Fruit fly (Drosophila melanogaster) whole organism, pupa: ENCODE data around the gene aqz.

ENCODE experiments used
- CG10348 ChIP-seq: fragments of 200-800 bp; sonication (Bioruptor generic); IDR thresholded peaks from 2 replicates; pipeline ENCODE4 v1.3.6; 2022; ENCODE audit warnings: missing biosample characterization, missing genetic modification characterization
- CG12605 ChIP-seq: fragments of 200-800 bp; sonication (Bioruptor generic); IDR thresholded peaks from 2 replicates; pipeline ENCODE4 v1.3.6; 2022; ENCODE audit warnings: missing biosample characterization, missing genetic modification characterization
- CG13204 ChIP-seq: fragments of 200-800 bp; sonication (Bioruptor generic); optimal IDR thresholded peaks from 2 replicates; lab custom pipeline; 2018; ENCODE audit warnings: missing biosample characterization, mild to moderate bottlenecking, missing genetic modification characterization, moderate library complexity
- CG14655 ChIP-seq: fragments of 200-800 bp; sonication (Bioruptor generic); optimal IDR thresholded peaks from 3 replicates; lab custom pipeline; 2017; ENCODE audit warnings: mild to moderate bottlenecking, missing biosample characterization, missing genetic modification reagents, missing genetic modification characterization
- CG15710 ChIP-seq: fragments of 200-800 bp; sonication (Bioruptor generic); optimal IDR thresholded peaks from 2 replicates; lab custom pipeline; 2018; ENCODE audit warnings: missing biosample characterization, mild to moderate bottlenecking, missing genetic modification characterization, moderate library complexity
- CG17806 ChIP-seq: fragments of 200-800 bp; sonication (Bioruptor generic); optimal IDR thresholded peaks from 2 replicates; lab custom pipeline; 2018; ENCODE audit warnings: missing biosample characterization, mild to moderate bottlenecking, missing genetic modification characterization, moderate library complexity
- CG32121 ChIP-seq: fragments of 200-800 bp; sonication (Bioruptor generic); IDR thresholded peaks from 2 replicates; pipeline ENCODE4 v1.3.6; 2022; ENCODE audit warnings: missing biosample characterization, missing genetic modification characterization
- CG34367 ChIP-seq: fragments of 200-800 bp; sonication (Bioruptor generic); optimal IDR thresholded peaks from 2 replicates; lab custom pipeline; 2018; ENCODE audit warnings: missing biosample characterization, mild to moderate bottlenecking, missing genetic modification characterization
- CG4496 ChIP-seq: fragments of 200-800 bp; sonication (Bioruptor generic); IDR thresholded peaks from 3 replicates; pipeline ENCODE4 v1.3.6; 2022; ENCODE audit warnings: missing biosample characterization, missing genetic modification characterization
- CG8159 ChIP-seq: fragments of 200-800 bp; sonication (Bioruptor generic); optimal IDR thresholded peaks from 3 replicates; lab custom pipeline; 2018; ENCODE audit warnings: missing biosample characterization, mild to moderate bottlenecking, missing genetic modification characterization, moderate library complexity
- CG8301 ChIP-seq: fragments of 200-800 bp; sonication (Bioruptor generic); optimal IDR thresholded peaks from 2 replicates; lab custom pipeline; 2018; ENCODE audit warnings: missing biosample characterization, mild to moderate bottlenecking, missing genetic modification characterization
- CG9948 ChIP-seq: fragments of 200-800 bp; sonication (Bioruptor generic); optimal IDR thresholded peaks from 2 replicates; lab custom pipeline; 2018; ENCODE audit warnings: missing biosample characterization, mild to moderate bottlenecking, missing genetic modification characterization, moderate library complexity
- D1 ChIP-seq: fragments of 200-800 bp; sonication (Bioruptor generic); optimal IDR thresholded peaks from 2 replicates; lab custom pipeline; 2018; ENCODE audit warnings: missing biosample characterization, mild to moderate bottlenecking, missing genetic modification characterization, moderate library complexity
- EcR ChIP-seq: fragments of 200-800 bp; sonication (Bioruptor generic); optimal IDR thresholded peaks from 3 replicates; lab custom pipeline; 2019; ENCODE audit warnings: missing biosample characterization, missing genetic modification characterization, mild to moderate bottlenecking, moderate library complexity, missing genetic modification reagents
- Ets98B ChIP-seq: fragments of 200-800 bp; sonication (Bioruptor generic); IDR thresholded peaks from 2 replicates; pipeline ENCODE4 v1.3.6; 2022; ENCODE audit warnings: missing biosample characterization, missing genetic modification characterization
- Pif1A ChIP-seq: fragments of 200-800 bp; sonication (Bioruptor generic); optimal IDR thresholded peaks from 3 replicates; lab custom pipeline; 2016; ENCODE audit warnings: missing biosample characterization, missing genetic modification characterization
- Pif1B ChIP-seq: fragments of 200-800 bp; sonication (Bioruptor generic); optimal IDR thresholded peaks from 3 replicates; lab custom pipeline; 2016; ENCODE audit warnings: missing biosample characterization, missing genetic modification characterization
- Snoo ChIP-seq: fragments of 200-800 bp; sonication (Bioruptor generic); optimal IDR thresholded peaks from 3 replicates; lab custom pipeline; 2017; ENCODE audit warnings: missing biosample characterization, mild to moderate bottlenecking, missing genetic modification characterization, inconsistent platforms
- fd96Ca ChIP-seq: fragments of 200-800 bp; sonication (Bioruptor generic); IDR thresholded peaks from 3 replicates; pipeline ENCODE4 v1.3.6; 2022; ENCODE audit warnings: missing biosample characterization, missing genetic modification characterization
- gl ChIP-seq: fragments of 200-800 bp; sonication (Bioruptor generic); optimal IDR thresholded peaks from 2 replicates; lab custom pipeline; 2018; ENCODE audit warnings: missing biosample characterization, mild to moderate bottlenecking, missing genetic modification characterization
- rn ChIP-seq: fragments of 200-800 bp; sonication (Bioruptor generic); IDR thresholded peaks from 2 replicates; pipeline ENCODE4 v1.3.6; 2022; ENCODE audit warnings: missing biosample characterization, missing genetic modification characterization

The aqz gene

DNA sequence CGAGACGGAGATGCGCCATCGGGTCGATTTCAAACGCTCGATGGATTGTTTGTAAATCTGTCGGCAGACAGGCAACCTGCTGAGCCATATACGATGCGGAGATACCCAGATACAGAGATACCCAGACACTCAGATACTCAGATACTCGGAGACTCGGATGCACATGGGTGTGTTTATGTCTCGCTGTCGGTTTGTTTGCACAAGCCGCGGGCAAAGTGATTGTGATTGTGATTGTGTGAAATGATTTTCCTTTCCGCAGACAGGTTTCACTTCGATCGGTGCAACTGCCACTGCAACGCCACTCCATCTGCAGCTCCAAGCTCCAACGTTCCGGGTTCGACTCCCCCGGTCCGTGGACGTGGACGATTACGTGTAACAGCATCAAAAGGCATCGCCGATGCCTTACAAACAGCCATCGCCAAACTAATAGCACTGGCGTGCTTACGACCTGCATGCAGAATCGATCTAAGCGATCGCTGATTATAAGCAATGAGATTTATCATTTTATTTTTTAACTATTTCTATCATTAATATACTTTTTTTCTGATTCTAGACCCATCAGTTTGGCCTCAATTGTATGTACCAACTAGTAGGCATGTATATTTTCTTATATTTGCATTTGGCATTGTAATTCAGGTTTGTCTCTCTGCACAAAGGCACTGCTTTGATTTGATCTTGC, 31.6 kb downstream of the aqz start:
- TF ChIP-seq CG17806 (tag; lab: Kevin White, UChicago), result peak; percentile 77
- peak; percentile 95 for TF ChIP-seq Ets98B (GFP tag; lab: Robert Waterston, UW)
- TF ChIP-seq CG8159 (tag; lab: Kevin White, UChicago), result peak; percentile 82
- TF ChIP-seq D1 (tag; lab: Kevin White, UChicago), result no peak
- TF ChIP-seq Snoo (tag; lab: Kevin White, UChicago), result peak; percentile 27
- no peak for TF ChIP-seq CG13204
- TF ChIP-seq CG34367 (tag; lab: Kevin White, UChicago), result peak; percentile 76
- TF ChIP-seq CG4496, result peak; percentile 96
- TF ChIP-seq EcR, result no peak
- TF ChIP-seq Pif1B, result peak; percentile 98
- peak; percentile 82 for TF ChIP-seq CG9948 (tag; lab: Kevin White, UChicago)
- peak; percentile 91 for TF ChIP-seq CG12605 (GFP tag; lab: Robert Waterston, UW)
- TF ChIP-seq CG15710 (tag; lab: Kevin White, UChicago), result peak; percentile 78
- TF ChIP-seq CG8301 (tag; lab: Kevin White, UChicago), result peak; percentile 82
- no peak for TF ChIP-seq CG10348
- TF ChIP-seq fd96Ca (GFP tag; lab: Robert Waterston, UW), result peak; percentile 94
- TF ChIP-seq CG14655 (GFP tag; lab: Kevin White, UChicago), result peak; percentile 89
- peak; percentile 97 for TF ChIP-seq Pif1A (GFP tag; lab: Kevin White, UChicago)
- TF ChIP-seq rn (GFP tag; lab: Robert Waterston, UW), result peak; percentile 87
- TF ChIP-seq gl (tag; lab: Kevin White, UChicago), result peak; percentile 41
- peak; percentile 90 for TF ChIP-seq CG32121 (GFP tag; lab: Robert Waterston, UW)

DNA sequence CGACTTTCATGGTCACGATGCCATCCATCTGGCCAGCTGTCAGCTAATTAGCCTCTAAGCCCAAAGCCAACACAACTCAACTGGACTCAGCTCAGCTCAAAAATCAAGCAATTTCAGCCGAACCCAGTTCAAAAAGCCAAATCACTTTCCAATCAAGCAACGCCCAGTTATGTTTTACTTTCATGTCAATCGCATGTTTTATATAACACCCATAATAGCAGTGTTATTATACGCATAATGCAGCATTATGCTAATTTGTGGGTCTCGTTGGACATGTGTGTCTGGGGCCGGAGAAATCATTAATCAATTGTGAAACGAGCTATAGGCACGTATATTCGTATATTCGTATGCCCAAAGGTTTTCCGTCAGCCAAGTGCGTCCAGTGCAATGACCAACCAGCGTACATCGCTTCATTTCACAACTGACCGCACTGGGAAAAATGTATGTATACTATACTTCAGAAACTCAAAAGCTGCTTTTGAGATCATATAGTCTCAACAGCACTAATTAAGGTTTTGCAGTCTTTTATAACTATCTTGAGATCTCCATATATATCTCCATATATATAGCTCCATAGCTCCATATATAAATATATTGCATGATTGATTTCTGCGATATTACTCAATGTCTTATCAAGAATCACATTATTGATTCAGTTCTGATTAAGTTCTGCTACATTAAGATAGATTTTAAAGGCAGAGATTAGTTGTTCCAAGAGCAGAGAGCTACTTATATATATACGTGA, 32.8 kb downstream of the aqz start:
- TF ChIP-seq CG4496 (no peak), CG15710 (tag; lab: Kevin White, UChicago) (no peak), CG32121 (GFP tag; lab: Robert Waterston, UW) (no peak), gl (tag; lab: Kevin White, UChicago) (peak; percentile 8), CG14655 (GFP tag; lab: Kevin White, UChicago) (peak; percentile 75), CG8301 (tag; lab: Kevin White, UChicago) (no peak)
- TF ChIP-seq, all 21 proteins: peak for 2

DNA sequence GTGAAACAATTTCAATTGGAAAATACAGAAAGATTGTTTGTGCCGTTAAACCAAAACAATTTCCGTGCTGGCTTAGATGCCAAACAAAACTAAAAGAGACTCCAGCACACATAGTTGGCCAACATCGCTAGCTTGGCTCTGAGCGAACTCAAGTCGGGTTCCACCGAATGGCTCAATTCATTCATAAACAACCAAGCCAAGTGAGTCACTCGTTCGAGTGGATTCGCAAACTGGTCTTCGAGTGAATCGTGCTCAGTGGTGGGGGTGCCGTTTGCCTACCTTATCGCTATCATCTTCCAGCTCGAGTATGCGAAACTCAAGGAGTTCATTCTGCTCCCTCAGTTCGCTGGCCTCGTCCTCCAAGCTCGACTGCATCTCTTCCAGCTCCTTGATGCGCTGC, 35.0 kb downstream of the aqz start:
- TF ChIP-seq CG10348 (no peak), CG13204 (no peak), EcR (peak; percentile 82), CG4496 (0 out of 3 replicates have a peak, but pooled peaks have one; percentile 23), fd96Ca (GFP tag; lab: Robert Waterston, UW) (no peak), Snoo (tag; lab: Kevin White, UChicago) (no peak), CG12605 (GFP tag; lab: Robert Waterston, UW) (no peak), Ets98B (GFP tag; lab: Robert Waterston, UW) (no peak; the same call in 1 of the 2 replicates), gl (tag; lab: Kevin White, UChicago) (no peak)

DNA sequence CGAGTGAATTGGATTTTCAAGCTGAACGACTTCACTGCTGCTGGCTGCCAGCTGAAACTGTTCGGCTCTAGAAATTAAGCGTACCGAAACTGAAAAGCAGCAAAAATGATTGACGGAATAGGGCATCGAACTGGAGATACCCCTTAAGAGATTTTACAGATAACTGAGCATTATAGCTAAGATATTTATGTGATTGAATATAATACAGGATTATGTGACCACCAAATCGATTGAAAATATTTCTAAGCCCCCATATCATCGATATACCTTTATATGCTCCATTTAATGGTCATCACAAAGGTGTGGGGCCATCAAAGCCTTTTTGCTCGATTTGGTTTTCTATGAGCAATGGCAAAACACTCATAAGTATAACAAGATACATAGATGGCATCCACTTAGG, 35.7 kb downstream of the aqz start:
- no peak for TF ChIP-seq Snoo (tag; lab: Kevin White, UChicago)
- TF ChIP-seq CG32121 (GFP tag; lab: Robert Waterston, UW), result peak; percentile 80
- TF ChIP-seq CG9948 (tag; lab: Kevin White, UChicago), result no peak
- no peak for TF ChIP-seq CG14655 (GFP tag; lab: Kevin White, UChicago)
- TF ChIP-seq EcR, result no peak
- no peak for TF ChIP-seq CG17806 (tag; lab: Kevin White, UChicago)
- TF ChIP-seq CG8159 (tag; lab: Kevin White, UChicago), result no peak
- TF ChIP-seq Ets98B (GFP tag; lab: Robert Waterston, UW), result peak; percentile 73
- peak; percentile 62; the same call in 2 of the 3 replicates for TF ChIP-seq fd96Ca (GFP tag; lab: Robert Waterston, UW)
- TF ChIP-seq CG34367 (tag; lab: Kevin White, UChicago), result no peak
- TF ChIP-seq Pif1B, result no peak
- TF ChIP-seq CG8301 (tag; lab: Kevin White, UChicago), result no peak
- peak; percentile 47; the same call in 1 of the 2 replicates for TF ChIP-seq rn (GFP tag; lab: Robert Waterston, UW)
- no peak for TF ChIP-seq D1 (tag; lab: Kevin White, UChicago)
- TF ChIP-seq CG10348, result peak; percentile 10; the same call in 1 of the 2 replicates
- TF ChIP-seq CG13204, result no peak
- TF ChIP-seq gl (tag; lab: Kevin White, UChicago), result no peak
- peak; percentile 85 for TF ChIP-seq CG4496
- TF ChIP-seq CG15710 (tag; lab: Kevin White, UChicago), result no peak
- no peak for TF ChIP-seq Pif1A (GFP tag; lab: Kevin White, UChicago)
- TF ChIP-seq CG12605 (GFP tag; lab: Robert Waterston, UW), result 0 out of 2 replicates have a peak, but pooled peaks have one; percentile 24
- TF ChIP-seq, all 21 proteins: peak for 7

- TF ChIP-seq CG4496 (no peak), gl (tag; lab: Kevin White, UChicago) (no peak), D1 (tag; lab: Kevin White, UChicago) (no peak), CG13204 (no peak), EcR (no peak), CG32121 (GFP tag; lab: Robert Waterston, UW) (no peak), rn (GFP tag; lab: Robert Waterston, UW) (no peak), CG34367 (tag; lab: Kevin White, UChicago) (no peak), CG12605 (GFP tag; lab: Robert Waterston, UW) (no peak), Pif1A (GFP tag; lab: Kevin White, UChicago) (no peak), CG17806 (tag; lab: Kevin White, UChicago) (no peak), CG14655 (GFP tag; lab: Kevin White, UChicago) (no peak), Pif1B (no peak), Snoo (tag; lab: Kevin White, UChicago) (no peak), CG9948 (tag; lab: Kevin White, UChicago) (no peak), CG15710 (tag; lab: Kevin White, UChicago) (no peak)
Observed at dm6 chr3R:8780689-8781088, 39.8 kb downstream of the aqz start, which contains the start of gene CG33189. Gene CG33189 (minus strand): TSS chr3R:8780789.
